Worm (Caenorhabditis elegans) whole organism, L4 larva: Measurements from ENCODE around the gene cln-3.3.

ENCODE experiments used
- T26A8.4 ChIP-seq: fragments of 200-800 bp; sonication (Bioruptor generic); IDR thresholded peaks from 2 replicates; pipeline ENCODE4 v1.3.6; 2022; ENCODE audit warnings: missing genetic modification characterization, missing compliant biosample characterization
- aly-2 ChIP-seq: sonication (generic microtip); optimal IDR thresholded peaks from 2 replicates; lab custom pipeline; 2018; ENCODE audit warnings: missing biosample characterization, missing genetic modification characterization
- ama-1 ChIP-seq: fragments of 150-350 bp; optimal IDR thresholded peaks from 2 replicates; lab custom pipeline; 2014; ENCODE audit warnings: inconsistent platforms, mixed read lengths
- fkh-10 ChIP-seq: fragments of 150-350 bp; optimal IDR thresholded peaks from 2 replicates; lab custom pipeline; 2014; ENCODE audit warnings: missing biosample characterization, missing genetic modification reagents, missing genetic modification characterization
- lin-15B ChIP-seq: fragments of 150-350 bp; sonication (generic microtip); optimal IDR thresholded peaks from 3 replicates; lab custom pipeline; 2014; ENCODE audit warnings: missing biosample characterization, missing genetic modification characterization
- lir-3 ChIP-seq: sonication (generic microtip); optimal IDR thresholded peaks from 2 replicates; lab custom pipeline; 2016; ENCODE audit warnings: mild to moderate bottlenecking, missing genetic modification characterization, missing compliant biosample characterization
- lsy-2 ChIP-seq, 2 experiments: fragments of 150-350 bp in 1 of 2; sonication (generic microtip) in 1 of 2; optimal IDR thresholded peaks; 2 replicates each; lab custom pipeline; 2014 to 2017; ENCODE audit warnings: missing biosample characterization in 2 of 2, missing genetic modification characterization in 2 of 2
- nhr-48 ChIP-seq: sonication (generic microtip); optimal IDR thresholded peaks from 2 replicates; lab custom pipeline; 2016; ENCODE audit warnings: mild to moderate bottlenecking, missing genetic modification characterization, missing compliant biosample characterization
- nhr-77 ChIP-seq: fragments of 150-350 bp; optimal IDR thresholded peaks from 2 replicates; lab custom pipeline; 2014; ENCODE audit warnings: missing biosample characterization, missing genetic modification characterization
- pqm-1 ChIP-seq: sonication (generic microtip); optimal IDR thresholded peaks from 2 replicates; lab custom pipeline; 2017; ENCODE audit warnings: missing biosample characterization, missing genetic modification characterization
- vab-7 ChIP-seq: fragments of 200-800 bp; sonication (Bioruptor generic); IDR thresholded peaks from 2 replicates; pipeline ENCODE4 v1.3.6; 2022; ENCODE audit warnings: missing genetic modification reagents, missing genetic modification characterization, missing compliant biosample characterization

- TF ChIP-seq lir-3 (tag; lab: Kevin White, UChicago) (no peak), T26A8.4 (no peak), nhr-48 (tag; lab: Kevin White, UChicago) (no peak), pqm-1 (no peak), lsy-2 (tag; optimal IDR thresholded peaks at IDR 0.05; lab: Kevin White, UChicago) (no peak), ama-1 (lab: Kevin White, UChicago) (no peak), nhr-77 (no peak), vab-7 (GFP tag; lab: Robert Waterston, UW) (no peak), aly-2 (no peak), fkh-10 (GFP tag; lab: Kevin White, UChicago) (no peak), lin-15B (tag; lab: Kevin White, UChicago) (no peak)
Measured at ce11 chrV:8668224-8668623, 14.6 kb upstream of the cln-3.3 start.
